Fruit fly (Drosophila melanogaster) whole organism, adult: ENCODE data around the gene CG18095.

Experiments
- CG7101 ChIP-seq: fragments of 200-800 bp; sonication (Bioruptor generic); optimal IDR thresholded peaks from 2 replicates; lab custom pipeline; 2018; ENCODE audit warnings: missing biosample characterization, mild to moderate bottlenecking, missing genetic modification characterization, moderate library complexity
- Mnt ChIP-seq: fragments of 200-800 bp; sonication (Bioruptor generic); optimal IDR thresholded peaks from 2 replicates; lab custom pipeline; 2016; ENCODE audit warnings: missing biosample characterization, mild to moderate bottlenecking, missing genetic modification characterization
- cnc ChIP-seq, 2 experiments: fragments of >200 bp; optimal IDR thresholded peaks; 2 replicates each; lab custom pipeline; 2017
- kay ChIP-seq: fragments of 200-800 bp; sonication (Bioruptor generic); peaks from one replicate; lab custom pipeline; 2016; ENCODE audit warnings: missing biosample characterization, missing genetic modification characterization, borderline replicate concordance
- tj ChIP-seq: fragments of 200-800 bp; sonication (Bioruptor generic); optimal IDR thresholded peaks from 3 replicates; lab custom pipeline; 2017; ENCODE audit warnings: missing biosample characterization, mild to moderate bottlenecking, missing genetic modification characterization, moderate library complexity

DNA sequence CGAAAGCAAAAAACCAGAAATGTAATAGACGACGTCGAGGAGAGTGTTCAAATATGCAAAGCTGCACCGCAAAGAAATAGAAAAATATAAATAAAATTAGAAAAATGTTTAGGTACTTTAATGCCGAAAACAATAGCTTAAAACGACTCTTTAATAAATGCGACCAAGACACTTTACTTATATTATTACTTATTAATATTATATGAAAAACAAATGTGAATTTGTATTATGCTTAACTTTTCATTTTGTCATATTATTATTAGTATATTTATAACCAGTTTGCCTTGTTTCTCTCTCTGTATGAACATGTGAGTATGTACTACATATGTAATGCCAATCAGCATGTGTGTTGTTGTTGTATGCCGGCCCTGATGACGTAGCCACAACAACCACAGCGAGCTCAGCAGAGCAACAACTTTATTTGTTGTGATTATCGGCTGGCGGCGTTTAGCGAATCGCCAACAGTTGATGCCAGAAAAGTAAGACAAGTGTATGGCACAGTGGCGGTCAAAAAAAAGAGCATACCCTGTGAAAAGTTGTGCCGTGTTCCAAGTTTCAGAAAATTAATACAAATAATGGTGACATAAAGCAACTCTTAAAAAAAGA lies 9.1 kb downstream of the CG18095 start:
- no peak for TF ChIP-seq cnc (optimal IDR thresholded peaks at IDR 0.05; lab: Kevin White, UChicago)
- TF ChIP-seq CG7101 (tag; lab: Kevin White, UChicago), result peak; percentile 92
- peak; percentile 67 for TF ChIP-seq kay (GFP tag; lab: Kevin White, UChicago)
- TF ChIP-seq Mnt (GFP tag; lab: Kevin White, UChicago), result peak; percentile 38
- TF ChIP-seq tj (GFP tag; lab: Kevin White, UChicago), result peak; percentile 85
